Fruit fly (Drosophila melanogaster) whole organism, wandering third instar larva: ENCODE results near the gene Cad96Ca.

Experiments used
- Abd-B ChIP-seq: fragments of >200 bp; optimal IDR thresholded peaks from 2 replicates; lab custom pipeline; 2017; ENCODE audit warnings: missing biosample characterization, missing genetic modification characterization
- CG32264 ChIP-seq: fragments of 200-800 bp; sonication (Bioruptor generic); optimal IDR thresholded peaks from 2 replicates; lab custom pipeline; 2016; ENCODE audit warnings: missing biosample characterization, missing genetic modification characterization
- CrebA ChIP-seq: fragments of 200-800 bp; sonication (Bioruptor generic); optimal IDR thresholded peaks from 2 replicates; lab custom pipeline; 2016; ENCODE audit warnings: missing biosample characterization, mild to moderate bottlenecking, missing genetic modification characterization, borderline replicate concordance
- Dfd ChIP-seq: fragments of >200 bp; optimal IDR thresholded peaks from 2 replicates; lab custom pipeline; 2017; ENCODE audit warnings: missing biosample characterization, missing genetic modification characterization
- Dif ChIP-seq: fragments of 200-275, 200-300 bp; sonication (Bioruptor generic); optimal IDR thresholded peaks from 2 replicates; lab custom pipeline; 2018; ENCODE audit warnings: missing biosample characterization, missing genetic modification characterization; ENCODE audit not compliant: partially characterized antibody
- GATAd ChIP-seq: sonication (Bioruptor generic); optimal IDR thresholded peaks from 2 replicates; lab custom pipeline; 2016; ENCODE audit warnings: missing biosample characterization, missing genetic modification characterization
- HLH106 ChIP-seq: fragments of 200-800 bp; optimal IDR thresholded peaks from 3 replicates; lab custom pipeline; 2019; ENCODE audit warnings: missing biosample characterization, mild to moderate bottlenecking, missing genetic modification characterization, moderate library complexity
- Hnf4 ChIP-seq: fragments of 200-800 bp; sonication (Bioruptor generic); optimal IDR thresholded peaks from 2 replicates; lab custom pipeline; 2016; ENCODE audit warnings: missing biosample characterization, mild to moderate bottlenecking, missing genetic modification characterization
- Hr78 ChIP-seq: fragments of >200 bp; optimal IDR thresholded peaks from 2 replicates; lab custom pipeline; 2017; ENCODE audit warnings: missing biosample characterization, missing genetic modification characterization
- Hr83 ChIP-seq: fragments of 200-300 bp; sonication (Bioruptor generic); optimal IDR thresholded peaks from 2 replicates; lab custom pipeline; 2016; ENCODE audit warnings: missing biosample characterization, mild to moderate bottlenecking, missing genetic modification characterization, moderate library complexity; ENCODE audit not compliant: poor library complexity, severe bottlenecking
- Jra ChIP-seq: sonication (Bioruptor generic); optimal IDR thresholded peaks from 2 replicates; lab custom pipeline; 2016; ENCODE audit warnings: missing biosample characterization, missing genetic modification characterization
- Mio ChIP-seq: sonication (Bioruptor generic); optimal IDR thresholded peaks from 2 replicates; lab custom pipeline; 2016; ENCODE audit warnings: missing biosample characterization, missing genetic modification characterization
- Myc ChIP-seq: fragments of >200 bp; optimal IDR thresholded peaks from 2 replicates; lab custom pipeline; 2017
- N ChIP-seq: fragments of >200 bp; optimal IDR thresholded peaks from 2 replicates; lab custom pipeline; 2018; ENCODE audit warnings: missing biosample characterization, missing external identifiers, missing genetic modification characterization
- OdsH ChIP-seq: fragments of 200-800 bp; sonication (Bioruptor generic); optimal IDR thresholded peaks from 2 replicates; lab custom pipeline; 2016; ENCODE audit warnings: missing biosample characterization, mild to moderate bottlenecking, missing genetic modification characterization
- Rel ChIP-seq, 2 experiments: fragments of 200-800 bp; sonication (Bioruptor generic) in 1 of 2; optimal IDR thresholded peaks; 2 replicates in 1 of 2; 3 replicates in 1 of 2; lab custom pipeline; 2016 to 2019; ENCODE audit warnings: mild to moderate bottlenecking in 2 of 2, missing biosample characterization in 2 of 2, missing genetic modification characterization in 2 of 2, moderate library complexity in 1 of 2
- Sp1 ChIP-seq: fragments of 200-800 bp; sonication (Bioruptor generic); optimal IDR thresholded peaks from 3 replicates; lab custom pipeline; 2019; ENCODE audit warnings: missing biosample characterization, mild to moderate bottlenecking, missing genetic modification characterization, moderate library complexity
- Vsx2 ChIP-seq: fragments of 200-300, 225-300 bp; sonication (Bioruptor generic); optimal IDR thresholded peaks from 2 replicates; lab custom pipeline; 2018; ENCODE audit warnings: missing biosample characterization, missing genetic modification characterization; ENCODE audit not compliant: partially characterized antibody
- br ChIP-seq: fragments of 200-800 bp; sonication (Bioruptor generic); optimal IDR thresholded peaks from 2 replicates; lab custom pipeline; 2016; ENCODE audit warnings: missing biosample characterization, missing genetic modification characterization
- brk ChIP-seq: fragments of 200-800 bp; sonication (Bioruptor generic); optimal IDR thresholded peaks from 2 replicates; lab custom pipeline; 2016; ENCODE audit warnings: missing biosample characterization, mild to moderate bottlenecking, missing genetic modification characterization
- dl ChIP-seq, 2 experiments: fragments of 175-275, 200-275 bp in 1 of 2; fragments of 200-275 bp in 1 of 2; sonication (Bioruptor generic); optimal IDR thresholded peaks; lab custom pipeline; 2018; ENCODE audit warnings: mild to moderate bottlenecking in 2 of 2, missing biosample characterization in 2 of 2, missing genetic modification characterization in 2 of 2, moderate library complexity in 2 of 2; ENCODE audit not compliant: partially characterized antibody in 2 of 2, insufficient read depth in 1 of 2
- dmrt93B ChIP-seq: fragments of 200-800 bp; sonication (Bioruptor generic); optimal IDR thresholded peaks from 2 replicates; lab custom pipeline; 2018; ENCODE audit warnings: missing biosample characterization, mild to moderate bottlenecking, missing genetic modification characterization
- dsf ChIP-seq: sonication (Bioruptor generic); optimal IDR thresholded peaks from 2 replicates; lab custom pipeline; 2016; ENCODE audit warnings: missing biosample characterization, missing genetic modification characterization, borderline replicate concordance
- ey ChIP-seq: fragments of 200-800 bp; sonication (Bioruptor generic); optimal IDR thresholded peaks from 2 replicates; lab custom pipeline; 2016; ENCODE audit warnings: missing biosample characterization, missing genetic modification characterization
- foxo ChIP-seq, 2 experiments: fragments of 200-800 bp; sonication (Bioruptor generic); optimal IDR thresholded peaks; 2 replicates in 1 of 2; 3 replicates in 1 of 2; lab custom pipeline; 2016 to 2017; ENCODE audit warnings: missing biosample characterization in 2 of 2, missing genetic modification characterization in 2 of 2
- fru ChIP-seq: fragments of 200-800 bp; sonication (Bioruptor generic); optimal IDR thresholded peaks from 3 replicates; lab custom pipeline; 2016; ENCODE audit warnings: missing biosample characterization, mild to moderate bottlenecking, missing genetic modification characterization
- h ChIP-seq: fragments of 200-800 bp; sonication (Bioruptor generic); optimal IDR thresholded peaks from 3 replicates; lab custom pipeline; 2016; ENCODE audit warnings: missing biosample characterization, mild to moderate bottlenecking, missing genetic modification characterization
- lola ChIP-seq: fragments of >200 bp; optimal IDR thresholded peaks from 2 replicates; lab custom pipeline; 2017; ENCODE audit warnings: missing biosample characterization, missing genetic modification characterization
- pan ChIP-seq: fragments of >200 bp; optimal IDR thresholded peaks from 2 replicates; lab custom pipeline; 2017
- psq ChIP-seq: fragments of 200-800 bp; sonication (Bioruptor generic); optimal IDR thresholded peaks from 3 replicates; lab custom pipeline; 2017; ENCODE audit warnings: missing biosample characterization, mild to moderate bottlenecking, missing genetic modification characterization, moderate library complexity
- rgr ChIP-seq: fragments of 200-800 bp; sonication (Bioruptor generic); optimal IDR thresholded peaks from 3 replicates; lab custom pipeline; 2016; ENCODE audit warnings: missing biosample characterization, mild to moderate bottlenecking, missing genetic modification characterization
- sage ChIP-seq: fragments of 200-800 bp; sonication (Bioruptor generic); optimal IDR thresholded peaks from 2 replicates; lab custom pipeline; 2016; ENCODE audit warnings: missing biosample characterization, mild to moderate bottlenecking, missing genetic modification characterization
- tai ChIP-seq: sonication (Bioruptor generic); optimal IDR thresholded peaks from 2 replicates; lab custom pipeline; 2016; ENCODE audit warnings: missing biosample characterization, missing genetic modification characterization
- woc ChIP-seq: sonication (Bioruptor generic); optimal IDR thresholded peaks from 2 replicates; lab custom pipeline; 2016; ENCODE audit warnings: missing biosample characterization, mild to moderate bottlenecking, missing genetic modification characterization

Gene Cad96Ca

DNA sequence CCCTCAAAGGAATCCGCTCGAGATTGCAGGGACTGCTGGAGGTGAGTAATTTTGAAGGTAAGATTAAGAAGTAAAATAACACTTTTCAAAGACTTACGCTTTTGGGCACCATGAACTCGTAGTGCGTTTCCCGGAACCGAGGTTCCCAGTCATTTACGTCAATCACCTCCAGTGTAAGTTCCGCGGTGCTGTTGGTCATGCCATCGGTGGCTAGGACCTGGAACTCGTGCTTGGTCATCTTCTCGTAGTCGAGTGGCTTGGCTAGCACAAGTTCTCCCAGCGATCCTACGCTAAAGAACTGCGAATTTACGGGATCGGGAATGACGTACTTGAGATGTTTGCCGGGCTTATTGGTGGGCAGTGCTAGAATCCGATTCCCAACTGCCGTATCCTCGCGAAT is 17.4 kb upstream of the Cad96Ca start:
- TF ChIP-seq Hnf4 (GFP tag; lab: Kevin White, UChicago), result no peak
- TF ChIP-seq fru (GFP tag; lab: Kevin White, UChicago), result no peak
- TF ChIP-seq dmrt93B (GFP tag; lab: Kevin White, UChicago), result no peak
- TF ChIP-seq Dfd (GFP tag; lab: Kevin White, UChicago), result no peak
- TF ChIP-seq, all 38 proteins: peak for 0

dm6 chr3R:25221203-25221807 is 13.2 kb upstream of the Cad96Ca start, which contains the start of gene Alg9:
Gene Alg9, plus strand, starts transcription at chr3R:25221589.
- no peak for TF ChIP-seq Rel (GFP tag; optimal IDR thresholded peaks at IDR 0.05; lab: Kevin White, UChicago)
- TF ChIP-seq Rel (tag; optimal IDR thresholded peaks at IDR 0.05; lab: Kevin White, UChicago), result no peak
- no peak for TF ChIP-seq OdsH (GFP tag; lab: Kevin White, UChicago)
- no peak for TF ChIP-seq Jra (GFP tag; lab: Kevin White, UChicago)
- TF ChIP-seq dsf, result no peak
- no peak for TF ChIP-seq fru (GFP tag; lab: Kevin White, UChicago)
- peak; percentile 47 for TF ChIP-seq Hr78
- no peak for TF ChIP-seq ey
- TF ChIP-seq Hnf4 (GFP tag; lab: Kevin White, UChicago), result no peak
- no peak for TF ChIP-seq lola
- peak; percentile 92 for TF ChIP-seq N (GFP tag; lab: Kevin White, UChicago)
- no peak for TF ChIP-seq Vsx2 (GFP tag; lab: Kevin White, UChicago)
- TF ChIP-seq Hr83 (GFP tag; lab: Kevin White, UChicago), result peak; percentile 71
- TF ChIP-seq Dif (GFP tag; lab: Kevin White, UChicago), result no peak
- no peak for TF ChIP-seq br (GFP tag; lab: Kevin White, UChicago)
- no peak for TF ChIP-seq Sp1
- TF ChIP-seq Dfd (GFP tag; lab: Kevin White, UChicago), result no peak
- no peak for TF ChIP-seq tai (GFP tag; lab: Kevin White, UChicago)
- no peak for TF ChIP-seq woc (GFP tag; lab: Kevin White, UChicago)
- TF ChIP-seq CG32264 (GFP tag; lab: Kevin White, UChicago), result no peak
- no peak for TF ChIP-seq Myc
- TF ChIP-seq Abd-B (GFP tag; lab: Kevin White, UChicago), result no peak
- no peak for TF ChIP-seq Mio (GFP tag; lab: Kevin White, UChicago)
- TF ChIP-seq rgr (GFP tag; lab: Kevin White, UChicago), result no peak
- no peak for TF ChIP-seq dl (GFP tag; optimal IDR thresholded peaks at IDR 0.05; lab: Kevin White, UChicago; ENCODE audit: insufficient read depth in 1 of 2, partially characterized antibody in 2 of 2)
- TF ChIP-seq CrebA (GFP tag; lab: Kevin White, UChicago), result no peak
- TF ChIP-seq psq (GFP tag; lab: Kevin White, UChicago), result no peak

- TF ChIP-seq Hr78 (no peak), Abd-B (GFP tag; lab: Kevin White, UChicago) (no peak), sage (no peak), CG32264 (GFP tag; lab: Kevin White, UChicago) (no peak)
Measured at dm6 chr3R:25219018-25219417, 10.9 kb upstream of the Cad96Ca start, which contains the start of gene CG31103. Gene CG31103, plus strand, starts transcription at chr3R:25219318.

DNA sequence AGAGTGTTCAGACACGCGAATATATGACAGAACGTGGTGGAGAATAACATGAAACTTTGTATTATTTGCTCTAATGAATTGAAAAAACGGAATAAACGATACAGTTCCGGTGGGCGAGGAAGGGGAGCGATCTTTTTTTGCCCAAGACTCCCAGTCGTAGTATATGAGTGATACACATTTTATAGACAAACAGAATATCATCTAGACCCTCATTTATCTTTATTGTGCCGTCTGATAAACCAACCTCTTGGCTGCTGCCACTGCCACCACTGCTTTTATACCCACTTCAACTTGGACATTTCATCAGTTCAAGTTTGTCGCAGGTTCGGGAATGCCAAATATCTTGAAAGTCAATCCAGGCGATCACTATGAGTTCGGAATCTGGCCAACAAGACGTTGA is 7.9 kb upstream of the Cad96Ca start, which contains the start of gene CG31106:
Gene CG31106 (plus strand): TSS at position 301 of the 400 bp plus-strand sequence.
- no peak for TF ChIP-seq OdsH (GFP tag; lab: Kevin White, UChicago)
- TF ChIP-seq Abd-B (GFP tag; lab: Kevin White, UChicago), result no peak
- TF ChIP-seq Jra (GFP tag; lab: Kevin White, UChicago), result no peak
- no peak for TF ChIP-seq Dif (GFP tag; lab: Kevin White, UChicago)
- TF ChIP-seq CrebA (GFP tag; lab: Kevin White, UChicago), result no peak
- TF ChIP-seq lola, result no peak

DNA sequence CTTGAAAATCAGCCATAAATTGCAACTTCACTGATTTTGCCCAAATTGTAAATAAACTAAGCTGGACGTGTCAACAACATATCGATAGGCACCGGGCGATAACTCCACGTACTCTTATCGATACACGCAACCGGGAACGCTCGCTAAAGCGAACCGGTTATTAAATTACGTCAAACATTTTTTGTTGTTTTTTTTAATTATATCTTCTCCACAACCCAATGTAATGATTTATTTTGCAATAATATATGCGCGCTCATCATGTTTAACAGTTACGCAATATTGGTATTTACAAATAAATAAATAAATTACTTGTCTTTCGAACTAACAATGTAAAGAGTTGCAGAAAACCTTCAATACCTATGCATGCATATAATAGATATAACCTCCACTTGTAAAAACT is 7.0 kb upstream of the Cad96Ca start, which contains the start of gene Saysd1:
Gene Saysd1 (minus strand): TSS at position 66 of the 400 bp plus-strand sequence.
- TF ChIP-seq Hr78 (no peak), Vsx2 (GFP tag; lab: Kevin White, UChicago) (no peak), dsf (no peak), Hr83 (GFP tag; lab: Kevin White, UChicago) (peak; percentile 33), Hnf4 (GFP tag; lab: Kevin White, UChicago) (peak; percentile 44), OdsH (GFP tag; lab: Kevin White, UChicago) (no peak), Myc (no peak), dl (GFP tag; optimal IDR thresholded peaks at IDR 0.05; lab: Kevin White, UChicago; ENCODE audit: insufficient read depth in 1 of 2, partially characterized antibody in 2 of 2) (no peak), CG32264 (GFP tag; lab: Kevin White, UChicago) (no peak), Dif (GFP tag; lab: Kevin White, UChicago) (no peak), Mio (GFP tag; lab: Kevin White, UChicago) (no peak), Sp1 (no peak), Rel (GFP tag; optimal IDR thresholded peaks at IDR 0.05; lab: Kevin White, UChicago) (no peak), Rel (tag; optimal IDR thresholded peaks at IDR 0.05; lab: Kevin White, UChicago) (no peak), woc (GFP tag; lab: Kevin White, UChicago) (peak; percentile 65), rgr (GFP tag; lab: Kevin White, UChicago) (no peak), psq (GFP tag; lab: Kevin White, UChicago) (no peak), Jra (GFP tag; lab: Kevin White, UChicago) (peak; percentile 5), GATAd (no peak), HLH106 (tag; lab: Kevin White, UChicago) (peak; percentile 8), foxo (GFP tag; optimal IDR thresholded peaks at IDR 0.05; lab: Kevin White, UChicago) (peak in 1 of 2 experiments; percentile 53), lola (no peak), ey (no peak), N (GFP tag; lab: Kevin White, UChicago) (no peak), brk (GFP tag; lab: Kevin White, UChicago) (peak; percentile 29), sage (no peak), Abd-B (GFP tag; lab: Kevin White, UChicago) (no peak), tai (GFP tag; lab: Kevin White, UChicago) (no peak), pan (lab: Kevin White, UChicago) (no peak), fru (GFP tag; lab: Kevin White, UChicago) (peak; percentile 24), h (GFP tag; lab: Kevin White, UChicago) (peak; percentile 48)
